Fruit fly (Drosophila melanogaster) whole organism, embryonic: ENCODE data around the gene CG7966.

ENCODE experiments used
- CG10366 ChIP-seq: fragments of 200-800 bp; sonication (Bioruptor generic); IDR thresholded peaks from 2 replicates; pipeline ENCODE4 v1.3.6; 2022; ENCODE audit warnings: missing biosample characterization, missing genetic modification characterization
- CG17385 ChIP-seq: fragments of 200-800 bp; sonication (Bioruptor generic); optimal IDR thresholded peaks from 3 replicates; lab custom pipeline; 2018; ENCODE audit warnings: missing biosample characterization, mild to moderate bottlenecking, missing genetic modification characterization
- CG2199 ChIP-seq: fragments of 200-800 bp; sonication (Bioruptor generic); IDR thresholded peaks from 3 replicates; pipeline ENCODE4 v1.3.6; 2022; ENCODE audit warnings: missing biosample characterization, missing genetic modification characterization
- CG31365 ChIP-seq: fragments of 200-800 bp; sonication (Bioruptor generic); optimal IDR thresholded peaks from 2 replicates; lab custom pipeline; 2018; ENCODE audit warnings: missing biosample characterization, mild to moderate bottlenecking, missing genetic modification characterization
- CG32767 ChIP-seq: fragments of 200-800 bp; sonication (Bioruptor generic); IDR thresholded peaks from 2 replicates; pipeline ENCODE4 v1.3.6; 2022; ENCODE audit warnings: missing biosample characterization, missing genetic modification characterization
- CG4820 ChIP-seq: fragments of 200-800 bp; sonication (Bioruptor generic); optimal IDR thresholded peaks from 3 replicates; lab custom pipeline; 2016; ENCODE audit warnings: missing biosample characterization, missing genetic modification characterization
- CG7928 ChIP-seq: fragments of 200-800 bp; sonication (Bioruptor generic); optimal IDR thresholded peaks from 2 replicates; lab custom pipeline; 2017; ENCODE audit warnings: missing biosample characterization, mild to moderate bottlenecking, missing genetic modification characterization
- CG9437 ChIP-seq: fragments of 200-800 bp; sonication (Bioruptor generic); optimal IDR thresholded peaks from 2 replicates; lab custom pipeline; 2018; ENCODE audit warnings: missing biosample characterization, mild to moderate bottlenecking, missing genetic modification characterization
- CG9932 ChIP-seq: fragments of 200-800 bp; sonication (Bioruptor generic); IDR thresholded peaks from 2 replicates; pipeline ENCODE4 v1.3.6; 2022; ENCODE audit warnings: missing biosample characterization, missing genetic modification characterization
- Dp ChIP-seq: fragments of 200-800 bp; sonication (Bioruptor generic); optimal IDR thresholded peaks from 2 replicates; lab custom pipeline; 2018; ENCODE audit warnings: missing biosample characterization, mild to moderate bottlenecking, missing genetic modification characterization, moderate library complexity
- Eip74EF ChIP-seq, 2 experiments: fragments of 200-800 bp in 1 of 2; fragments of >200 bp in 1 of 2; sonication (Bioruptor generic) in 1 of 2; optimal IDR thresholded peaks; 2 replicates each; lab custom pipeline; 2017 to 2019; ENCODE audit warnings: missing biosample characterization in 2 of 2, missing genetic modification characterization in 2 of 2, mild to moderate bottlenecking in 1 of 2, moderate library complexity in 1 of 2
- Ets65A ChIP-seq: fragments of 200-800 bp; sonication (Bioruptor generic); peaks from one replicate; lab custom pipeline; 2016; ENCODE audit warnings: missing biosample characterization, missing genetic modification characterization
- Fer2 ChIP-seq: fragments of 200-800 bp; sonication (Bioruptor generic); optimal IDR thresholded peaks from 2 replicates; lab custom pipeline; 2018; ENCODE audit warnings: missing biosample characterization, mild to moderate bottlenecking, missing genetic modification characterization, moderate library complexity
- H15 ChIP-seq: fragments of 200-800 bp; sonication (Bioruptor generic); IDR thresholded peaks from 3 replicates; pipeline ENCODE4 v1.3.6; 2022; ENCODE audit warnings: missing biosample characterization, missing genetic modification characterization
- Hr78 ChIP-seq, 2 experiments: fragments of 200-800 bp in 1 of 2; fragments of >200 bp in 1 of 2; sonication (Bioruptor generic) in 1 of 2; optimal IDR thresholded peaks; 2 replicates each; lab custom pipeline; 2017 to 2019; ENCODE audit warnings: missing biosample characterization in 2 of 2, missing genetic modification characterization in 2 of 2, mild to moderate bottlenecking in 1 of 2, moderate library complexity in 1 of 2
- Jarid2 ChIP-seq: fragments of 200-800 bp; sonication (Bioruptor generic); optimal IDR thresholded peaks from 3 replicates; lab custom pipeline; 2017; ENCODE audit warnings: mild to moderate bottlenecking, missing biosample characterization, missing genetic modification reagents, missing genetic modification characterization
- NC2β ChIP-seq: fragments of 200-800 bp; sonication (Bioruptor generic); optimal IDR thresholded peaks from 2 replicates; lab custom pipeline; 2016; ENCODE audit warnings: missing biosample characterization, missing genetic modification characterization
- Nf-YA ChIP-seq: fragments of 200-800 bp; sonication (Bioruptor generic); IDR thresholded peaks from 2 replicates; pipeline ENCODE4 v1.3.6; 2022; ENCODE audit warnings: missing biosample characterization, missing genetic modification characterization
- Nf-YB ChIP-seq: fragments of 200-800 bp; sonication (Bioruptor generic); optimal IDR thresholded peaks from 3 replicates; lab custom pipeline; 2019; ENCODE audit warnings: missing biosample characterization, mild to moderate bottlenecking, missing genetic modification characterization, moderate library complexity
- Nf-YC ChIP-seq: fragments of 200-800 bp; optimal IDR thresholded peaks from 3 replicates; lab custom pipeline; 2019; ENCODE audit warnings: missing biosample characterization, mild to moderate bottlenecking, missing genetic modification characterization, moderate library complexity
- Oli ChIP-seq: fragments of 200-800 bp; sonication (Bioruptor generic); optimal IDR thresholded peaks from 2 replicates; lab custom pipeline; 2018; ENCODE audit warnings: missing biosample characterization, mild to moderate bottlenecking, missing genetic modification characterization, moderate library complexity
- Rfx ChIP-seq: fragments of 200-800 bp; sonication (Bioruptor generic); IDR thresholded peaks from 2 replicates; pipeline ENCODE4 v1.3.6; 2022; ENCODE audit warnings: missing biosample characterization, missing genetic modification characterization
- Spps ChIP-seq: fragments of 200-800 bp; sonication (Bioruptor generic); optimal IDR thresholded peaks from 2 replicates; lab custom pipeline; 2018; ENCODE audit warnings: missing biosample characterization, mild to moderate bottlenecking, missing genetic modification characterization
- Ssrp ChIP-seq: fragments of 200-800 bp; sonication (Bioruptor generic); optimal IDR thresholded peaks from 2 replicates; lab custom pipeline; 2018; ENCODE audit warnings: missing biosample characterization, mild to moderate bottlenecking, missing genetic modification characterization, moderate library complexity
- az2 ChIP-seq: fragments of 200-800 bp; sonication (Bioruptor generic); optimal IDR thresholded peaks from 3 replicates; lab custom pipeline; 2016; ENCODE audit warnings: missing biosample characterization, missing genetic modification characterization
- cas ChIP-seq: fragments of 200-800 bp; sonication (Bioruptor generic); IDR thresholded peaks from 2 replicates; pipeline ENCODE4 v1.3.6; 2022; ENCODE audit warnings: missing biosample characterization, missing genetic modification characterization
- cg ChIP-seq: fragments of 200-800 bp; sonication (Bioruptor generic); optimal IDR thresholded peaks from 3 replicates; lab custom pipeline; 2019; ENCODE audit warnings: missing biosample characterization, mild to moderate bottlenecking, missing genetic modification characterization, moderate library complexity
- danr ChIP-seq: fragments of 200-800 bp; sonication (Bioruptor generic); IDR thresholded peaks from 2 replicates; pipeline ENCODE4 v1.3.6; 2022; ENCODE audit warnings: missing biosample characterization, missing genetic modification characterization
- dmrt99B ChIP-seq: fragments of 200-800 bp; sonication (Bioruptor generic); optimal IDR thresholded peaks from 2 replicates; lab custom pipeline; 2018; ENCODE audit warnings: missing biosample characterization, mild to moderate bottlenecking, missing genetic modification characterization, moderate library complexity
- ems ChIP-seq: fragments of 200-800 bp; sonication (Bioruptor generic); optimal IDR thresholded peaks from 3 replicates; lab custom pipeline; 2016; ENCODE audit warnings: missing biosample characterization, missing genetic modification characterization
- kni ChIP-seq: fragments of 200-800 bp; sonication (Bioruptor generic); optimal IDR thresholded peaks from 3 replicates; lab custom pipeline; 2017; ENCODE audit warnings: mild to moderate bottlenecking, missing biosample characterization, missing genetic modification reagents, missing genetic modification characterization
- lab ChIP-seq: fragments of 200-800 bp; sonication (Bioruptor generic); optimal IDR thresholded peaks from 3 replicates; lab custom pipeline; 2017; ENCODE audit warnings: missing biosample characterization, missing genetic modification characterization, mild to moderate bottlenecking, moderate library complexity, missing genetic modification reagents
- lmd ChIP-seq: fragments of 200-800 bp; sonication (Bioruptor generic); IDR thresholded peaks from 2 replicates; pipeline ENCODE4 v1.3.6; 2022; ENCODE audit warnings: missing biosample characterization, missing genetic modification characterization
- luna ChIP-seq: fragments of 200-800 bp; sonication (Bioruptor generic); optimal IDR thresholded peaks from 2 replicates; lab custom pipeline; 2016; ENCODE audit warnings: missing biosample characterization, missing genetic modification characterization
- mld ChIP-seq: fragments of 200-800 bp; sonication (Bioruptor generic); IDR thresholded peaks from 3 replicates; pipeline ENCODE4 v1.3.6; 2022; ENCODE audit warnings: missing biosample characterization, missing genetic modification characterization; ENCODE audit not compliant: partially characterized antibody
- nmo ChIP-seq: fragments of 200-800 bp; sonication (Bioruptor generic); optimal IDR thresholded peaks from 2 replicates; lab custom pipeline; 2018; ENCODE audit warnings: missing biosample characterization, mild to moderate bottlenecking, missing genetic modification characterization, moderate library complexity
- oc ChIP-seq: fragments of 200-800 bp; sonication (Bioruptor generic); optimal IDR thresholded peaks from 2 replicates; lab custom pipeline; 2018; ENCODE audit warnings: missing biosample characterization, mild to moderate bottlenecking, missing genetic modification characterization, moderate library complexity
- onecut ChIP-seq: fragments of 200-800 bp; sonication (Bioruptor generic); IDR thresholded peaks from 2 replicates; pipeline ENCODE4 v1.3.6; 2022; ENCODE audit warnings: missing biosample characterization, missing genetic modification characterization
- org-1 ChIP-seq: fragments of 200-800 bp; sonication (Bioruptor generic); optimal IDR thresholded peaks from 2 replicates; lab custom pipeline; 2017; ENCODE audit warnings: missing biosample characterization, missing genetic modification characterization
- pan ChIP-seq, 4 experiments: fragments of >200 bp in 3 of 4; fragments of 200-800 bp in 1 of 4; sonication (Bioruptor generic) in 1 of 4; optimal IDR thresholded peaks in 3 of 4; IDR thresholded peaks in 1 of 4; 2 replicates each; pipeline versions ENCODE4 v1.3.6 to Lab custom; 2017 to 2022; ENCODE audit warnings: missing biosample characterization in 2 of 4, missing genetic modification characterization in 2 of 4, mixed read lengths in 1 of 4
- pum ChIP-seq: fragments of 200-800 bp; sonication (Bioruptor generic); optimal IDR thresholded peaks from 2 replicates; lab custom pipeline; 2016; ENCODE audit warnings: missing biosample characterization, missing genetic modification characterization
- salm ChIP-seq: fragments of 200-800 bp; sonication (Bioruptor generic); optimal IDR thresholded peaks from 2 replicates; lab custom pipeline; 2018; ENCODE audit warnings: missing biosample characterization, mild to moderate bottlenecking, missing genetic modification characterization
- seq ChIP-seq: fragments of 200-800 bp; sonication (Bioruptor generic); IDR thresholded peaks from 2 replicates; pipeline ENCODE4 v1.3.6; 2022; ENCODE audit warnings: missing biosample characterization, missing genetic modification characterization
- sr ChIP-seq: fragments of 200-800 bp; sonication (Bioruptor generic); IDR thresholded peaks from 3 replicates; pipeline ENCODE4 v1.3.6; 2022; ENCODE audit warnings: missing biosample characterization, missing genetic modification characterization
- tup ChIP-seq: fragments of 200-800 bp; sonication (Bioruptor generic); optimal IDR thresholded peaks from 2 replicates; lab custom pipeline; 2016; ENCODE audit warnings: missing biosample characterization, mild to moderate bottlenecking, missing genetic modification characterization, moderate library complexity
- tx ChIP-seq: fragments of 200-800 bp; sonication (Bioruptor generic); optimal IDR thresholded peaks from 2 replicates; lab custom pipeline; 2016; ENCODE audit warnings: missing biosample characterization, missing genetic modification characterization
- usp ChIP-seq: fragments of >200 bp; optimal IDR thresholded peaks from 2 replicates; lab custom pipeline; 2017; ENCODE audit warnings: missing biosample characterization, missing genetic modification characterization
- z ChIP-seq: fragments of 200-800 bp; sonication (Bioruptor generic); IDR thresholded peaks from 3 replicates; pipeline ENCODE4 v1.3.6; 2022; ENCODE audit warnings: missing biosample characterization, missing genetic modification characterization
- zen2 ChIP-seq: fragments of 200-800 bp; sonication (Bioruptor generic); IDR thresholded peaks from 3 replicates; pipeline ENCODE4 v1.3.6; 2022; ENCODE audit warnings: missing biosample characterization, missing genetic modification characterization; ENCODE audit not compliant: partially characterized antibody

Gene CG7966

DNA sequence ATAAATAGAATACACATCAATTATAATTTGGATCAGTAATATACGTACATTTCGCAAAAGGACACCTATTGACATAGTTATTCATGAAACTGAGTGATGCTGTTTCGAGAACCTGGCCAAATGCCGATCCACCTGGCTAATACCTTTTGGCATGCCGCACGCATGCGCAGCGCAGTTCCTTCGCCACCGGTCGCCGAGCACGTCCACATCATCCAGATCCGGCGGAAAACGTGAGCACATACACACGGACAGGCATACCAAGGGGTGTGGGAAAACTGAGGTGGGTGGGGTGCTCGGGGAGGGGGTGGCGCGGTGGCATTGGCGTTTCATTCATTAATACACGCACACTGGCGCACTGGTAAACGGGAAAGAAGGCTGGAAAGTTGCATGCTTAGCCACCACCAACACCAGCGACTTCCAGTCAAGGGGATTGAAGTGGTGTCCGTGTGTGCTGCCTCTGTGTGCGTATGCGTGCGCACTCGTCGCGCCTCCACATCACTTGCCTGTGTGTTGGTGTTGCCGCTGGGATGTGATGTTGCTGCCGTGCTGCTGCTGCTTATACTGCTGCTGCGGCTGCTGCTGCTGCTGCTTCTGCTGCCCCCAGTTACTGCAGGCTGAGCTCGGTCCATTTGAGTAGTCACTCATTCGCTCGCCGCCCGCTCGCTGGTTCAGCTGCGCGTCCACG is 6.0 kb upstream of the CG7966 start, which contains the start of gene sim (continued):
- TF ChIP-seq nmo (GFP tag; lab: Kevin White, UChicago) (no peak), lmd (GFP tag; lab: Robert Waterston, UW) (no peak), cas (GFP tag; lab: Robert Waterston, UW) (no peak), CG7928 (GFP tag; lab: Kevin White, UChicago) (no peak), Rfx (no peak), CG17385 (GFP tag; lab: Kevin White, UChicago) (no peak), Nf-YA (0 out of 2 replicates have a peak, but pooled peaks have one; percentile 28), mld (GFP tag; lab: Robert Waterston, UW) (no peak), az2 (GFP tag; lab: Kevin White, UChicago) (no peak), pum (GFP tag; lab: Kevin White, UChicago) (no peak), z (GFP tag; lab: Robert Waterston, UW) (peak; percentile 72; the same call in 2 of the 3 replicates), Nf-YB (GFP tag; lab: Kevin White, UChicago) (peak; percentile 94), sr (GFP tag; lab: Robert Waterston, UW) (0 out of 3 replicates have a peak, but pooled peaks have one; percentile 12), Ets65A (GFP tag; lab: Kevin White, UChicago) (no peak), Jarid2 (GFP tag; lab: Kevin White, UChicago) (peak; percentile 43), danr (no peak), Fer2 (tag; lab: Kevin White, UChicago) (no peak), ems (GFP tag; lab: Kevin White, UChicago) (no peak), Dp (no peak), Spps (no peak), salm (tag; lab: Kevin White, UChicago) (no peak), Eip74EF (GFP tag; optimal IDR thresholded peaks at IDR 0.05; lab: Kevin White, UChicago) (no peak), onecut (GFP tag; lab: Robert Waterston, UW) (no peak), zen2 (no peak), pan (optimal IDR thresholded peaks at IDR 0.05; lab: Kevin White, UChicago) (no peak), pan (GFP tag; optimal IDR thresholded peaks at IDR 0.05 in 1 of 2, IDR thresholded peaks at IDR 0.05 in 1 of 2) (no peak), dmrt99B (tag; lab: Kevin White, UChicago) (no peak), CG32767 (GFP tag; lab: Robert Waterston, UW) (no peak), NC2β (GFP tag; lab: Kevin White, UChicago) (no peak), CG9437 (GFP tag; lab: Kevin White, UChicago) (no peak), cg (peak; percentile 91), tx (GFP tag; lab: Kevin White, UChicago) (no peak), oc (no peak), lab (GFP tag; lab: Kevin White, UChicago) (no peak), CG9932 (0 out of 2 replicates have a peak, but pooled peaks have one; percentile 21), luna (GFP tag; lab: Kevin White, UChicago) (no peak), usp (GFP tag; lab: Kevin White, UChicago) (no peak), H15 (GFP tag; lab: Robert Waterston, UW) (no peak), Ssrp (tag; lab: Kevin White, UChicago) (no peak), CG4820 (GFP tag; lab: Kevin White, UChicago) (no peak), tup (GFP tag; lab: Kevin White, UChicago) (no peak), CG10366 (GFP tag; lab: Robert Waterston, UW) (no peak), org-1 (GFP tag; lab: Kevin White, UChicago) (no peak), Nf-YC (tag; lab: Kevin White, UChicago) (peak; percentile 95), Oli (no peak), kni (peak; percentile 16), CG31365 (no peak), seq (GFP tag; lab: Robert Waterston, UW) (peak; percentile 52; the same call in 1 of the 2 replicates), Hr78 (GFP tag; optimal IDR thresholded peaks at IDR 0.05; lab: Kevin White, UChicago) (no peak), CG2199 (GFP tag; lab: Robert Waterston, UW) (0 out of 3 replicates have a peak, but pooled peaks have one; percentile 53)
